Worm (Caenorhabditis elegans) whole organism, mixed stage, embryonic: ENCODE results near the gene grl-31.
A peak's percentile ranks its signal among the peaks of the same experiment; 100 is the strongest.
"Not testable (repeated sequence)": the region's sequence is repeated elsewhere in the genome, so short reads cannot be mapped to it uniquely, and the experiment has no call there.

Experiments
- M03D4.4 ChIP-seq: sonication (generic microtip); optimal IDR thresholded peaks from 2 replicates; lab custom pipeline; 2017; ENCODE audit warnings: mild to moderate bottlenecking, missing genetic modification characterization, missing compliant biosample characterization
- bed-3 ChIP-seq: fragments of 200-800 bp; sonication (Bioruptor generic); optimal IDR thresholded peaks from 3 replicates; lab custom pipeline; 2018; ENCODE audit warnings: mild to moderate bottlenecking, missing genetic modification characterization, moderate library complexity, missing compliant biosample characterization
- blmp-1 ChIP-seq: fragments of 150-350 bp; optimal IDR thresholded peaks from 2 replicates; lab custom pipeline; 2014; ENCODE audit warnings: missing biosample characterization, missing genetic modification characterization
- ceh-43 ChIP-seq: fragments of 200-800 bp; sonication (Bioruptor generic); optimal IDR thresholded peaks from 2 replicates; lab custom pipeline; 2018; ENCODE audit warnings: mild to moderate bottlenecking, missing genetic modification characterization, moderate library complexity, missing compliant biosample characterization
- ceh-83 ChIP-seq: fragments of 200-800 bp; sonication (Bioruptor generic); optimal IDR thresholded peaks from 2 replicates; lab custom pipeline; 2018; ENCODE audit warnings: mild to moderate bottlenecking, missing genetic modification characterization, missing compliant biosample characterization
- ces-1 ChIP-seq: fragments of 150-350 bp; optimal IDR thresholded peaks from 2 replicates; lab custom pipeline; 2014; ENCODE audit warnings: missing biosample characterization, missing genetic modification reagents, missing genetic modification characterization
- cnd-1 ChIP-seq: fragments of 200-800 bp; sonication (Bioruptor generic); optimal IDR thresholded peaks from 2 replicates; lab custom pipeline; 2018; ENCODE audit warnings: mild to moderate bottlenecking, missing genetic modification characterization, missing compliant biosample characterization
- drap-1 ChIP-seq: fragments of 200-800 bp; sonication (Bioruptor generic); optimal IDR thresholded peaks from 3 replicates; lab custom pipeline; 2018; ENCODE audit warnings: mild to moderate bottlenecking, missing genetic modification characterization, missing compliant biosample characterization
- elt-1 ChIP-seq: sonication (generic microtip); optimal IDR thresholded peaks from 2 replicates; lab custom pipeline; 2017; ENCODE audit warnings: missing genetic modification characterization, mild to moderate bottlenecking, missing compliant biosample characterization, antibody characterized with exemption, moderate library complexity, borderline replicate concordance; ENCODE audit not compliant: insufficient read depth
- flh-1 ChIP-seq: fragments of 200-800 bp; sonication (Bioruptor generic); optimal IDR thresholded peaks from 2 replicates; lab custom pipeline; 2018; ENCODE audit warnings: mild to moderate bottlenecking, missing genetic modification characterization, moderate library complexity, missing compliant biosample characterization
- hlh-1 ChIP-seq: fragments of 150-350 bp; optimal IDR thresholded peaks from 2 replicates; lab custom pipeline; 2014; ENCODE audit warnings: missing biosample characterization, missing genetic modification reagents, missing genetic modification characterization
- lsy-2 ChIP-seq: fragments of 150-350 bp; optimal IDR thresholded peaks from 2 replicates; lab custom pipeline; 2014; ENCODE audit warnings: missing biosample characterization, missing genetic modification characterization
- mep-1 ChIP-seq: fragments of 150-350 bp; optimal IDR thresholded peaks from 2 replicates; lab custom pipeline; 2017; ENCODE audit warnings: missing biosample characterization, missing genetic modification reagents, missing genetic modification characterization, inconsistent platforms
- mls-2 ChIP-seq: sonication (generic microtip); optimal IDR thresholded peaks from 2 replicates; lab custom pipeline; 2016; ENCODE audit warnings: mild to moderate bottlenecking, missing genetic modification characterization, moderate library complexity, missing compliant biosample characterization
- nhr-2 ChIP-seq: fragments of 150-350 bp; optimal IDR thresholded peaks from 2 replicates; lab custom pipeline; 2014; ENCODE audit warnings: missing biosample characterization, missing genetic modification characterization
- nhr-28 ChIP-seq: fragments of 150-350 bp; optimal IDR thresholded peaks from 2 replicates; lab custom pipeline; 2014; ENCODE audit warnings: missing biosample characterization, missing genetic modification characterization
- pha-4 ChIP-seq: fragments of 150-350 bp; optimal IDR thresholded peaks from 2 replicates; lab custom pipeline; 2018; ENCODE audit warnings: missing biosample characterization, missing genetic modification reagents, missing genetic modification characterization
- snpc-4 ChIP-seq: fragments of 150-350 bp; optimal IDR thresholded peaks from 2 replicates; lab custom pipeline; 2014; ENCODE audit warnings: missing biosample characterization, missing genetic modification characterization
- sptf-1 ChIP-seq: sonication (generic microtip); optimal IDR thresholded peaks from 2 replicates; lab custom pipeline; 2017; ENCODE audit warnings: mild to moderate bottlenecking, missing genetic modification characterization, moderate library complexity, missing compliant biosample characterization
- tbx-8 ChIP-seq: fragments of 200-800 bp; sonication (Bioruptor generic); optimal IDR thresholded peaks from 2 replicates; lab custom pipeline; 2018; ENCODE audit warnings: mild to moderate bottlenecking, missing genetic modification characterization, moderate library complexity, missing compliant biosample characterization
- unc-120 ChIP-seq: sonication (generic microtip); optimal IDR thresholded peaks from 2 replicates; lab custom pipeline; 2017; ENCODE audit warnings: missing genetic modification characterization, missing compliant biosample characterization; ENCODE audit not compliant: poor library complexity, severe bottlenecking
- unc-39 ChIP-seq: fragments of 150-350 bp; optimal IDR thresholded peaks from 2 replicates; lab custom pipeline; 2014; ENCODE audit warnings: missing biosample characterization, missing genetic modification characterization
- unc-62 ChIP-seq: fragments of 150-350 bp; optimal IDR thresholded peaks from 2 replicates; lab custom pipeline; 2014; ENCODE audit warnings: missing biosample characterization, missing genetic modification reagents, missing genetic modification characterization
- zip-8 ChIP-seq: fragments of 150-350 bp; optimal IDR thresholded peaks from 2 replicates; lab custom pipeline; 2014; ENCODE audit warnings: missing biosample characterization, missing genetic modification characterization

Gene grl-31

DNA sequence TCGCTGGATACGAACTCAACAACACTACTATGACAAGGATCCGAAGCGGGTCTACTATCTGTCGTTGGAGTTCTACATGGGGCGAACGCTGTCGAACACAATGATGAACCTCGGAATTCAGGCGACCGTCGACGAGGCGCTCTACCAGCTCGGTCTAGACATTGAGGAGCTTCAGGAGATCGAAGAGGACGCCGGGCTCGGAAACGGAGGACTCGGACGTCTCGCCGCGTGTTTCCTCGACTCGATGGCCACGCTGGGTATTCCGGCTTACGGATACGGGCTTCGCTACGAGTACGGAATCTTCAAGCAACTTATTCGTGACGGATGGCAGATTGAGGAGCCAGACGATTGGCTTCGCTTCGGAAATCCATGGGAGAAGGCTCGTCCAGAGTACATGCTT lies 24.1 kb upstream of the grl-31 start:
- TF ChIP-seq zip-8 (tag; lab: Kevin White, UChicago) (no peak), mls-2 (tag; lab: Kevin White, UChicago) (no peak)

DNA sequence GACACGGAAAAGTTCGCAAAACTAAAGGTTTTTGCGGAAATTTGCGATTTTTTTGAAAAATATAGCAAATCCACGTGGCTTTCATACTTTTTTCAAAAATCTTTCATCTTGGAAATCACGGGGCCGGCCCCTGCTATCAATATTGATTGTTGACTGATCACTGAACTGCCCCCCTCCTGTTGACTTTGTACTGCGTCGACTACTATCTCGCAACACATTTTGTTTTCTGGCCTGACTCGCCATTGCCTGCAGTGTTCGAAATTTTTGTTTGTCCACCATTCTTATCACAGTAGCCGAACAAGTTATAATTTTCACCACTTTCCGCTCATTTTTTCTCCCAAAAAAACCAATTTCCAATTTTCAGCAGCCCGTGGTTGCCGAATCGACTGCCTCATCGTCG lies 23.5 kb upstream of the grl-31 start:
- TF ChIP-seq elt-1 (tag; lab: Kevin White, UChicago) = no peak

DNA sequence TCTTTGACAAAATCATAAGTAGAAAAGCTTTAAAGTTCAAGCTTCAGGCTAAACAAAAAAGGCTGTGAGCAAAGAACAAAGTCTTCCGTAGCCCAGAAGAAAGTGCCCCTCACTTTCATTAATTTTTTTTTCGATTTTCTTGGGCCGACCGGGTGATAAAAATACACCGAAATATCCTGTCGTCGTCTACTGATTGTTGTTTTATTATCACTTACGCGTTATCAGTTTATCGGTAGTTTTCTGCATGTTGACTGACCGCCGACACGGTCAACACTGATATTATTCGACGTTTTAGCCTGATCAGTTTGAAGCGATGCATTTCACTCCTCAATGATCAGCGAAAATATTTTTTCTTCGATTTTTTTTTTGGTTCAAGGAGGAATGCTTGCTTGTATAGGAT lies 22.8 kb upstream of the grl-31 start:
- TF ChIP-seq blmp-1 (tag; lab: Kevin White, UChicago) = no peak
- TF ChIP-seq, all 35 proteins: peak for 0

DNA sequence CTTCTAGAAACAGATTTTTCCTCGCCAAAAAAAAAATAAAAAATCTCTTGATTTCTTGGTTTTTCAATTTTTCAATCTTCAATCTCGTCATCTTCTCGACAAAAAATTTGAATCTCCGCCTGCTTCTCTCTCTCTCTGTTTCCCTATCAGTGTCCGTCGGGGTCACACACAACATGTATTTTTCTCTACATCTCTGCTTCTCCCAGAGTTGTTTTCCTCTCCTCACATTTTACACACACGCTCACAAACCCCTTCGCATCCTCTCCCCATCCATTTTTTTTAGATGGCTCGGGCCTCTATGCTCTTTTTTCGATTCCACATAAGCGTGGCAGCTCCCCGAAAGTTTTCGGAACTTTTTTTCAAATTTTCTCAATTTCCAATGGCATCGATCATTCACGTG lies 22.2 kb upstream of the grl-31 start:
- TF ChIP-seq hlh-1 (peak; percentile 67), flh-1 (no peak), lsy-2 (tag; lab: Kevin White, UChicago) (peak; percentile 6), ces-1 (no peak), zip-8 (tag; lab: Kevin White, UChicago) (no peak)

DNA sequence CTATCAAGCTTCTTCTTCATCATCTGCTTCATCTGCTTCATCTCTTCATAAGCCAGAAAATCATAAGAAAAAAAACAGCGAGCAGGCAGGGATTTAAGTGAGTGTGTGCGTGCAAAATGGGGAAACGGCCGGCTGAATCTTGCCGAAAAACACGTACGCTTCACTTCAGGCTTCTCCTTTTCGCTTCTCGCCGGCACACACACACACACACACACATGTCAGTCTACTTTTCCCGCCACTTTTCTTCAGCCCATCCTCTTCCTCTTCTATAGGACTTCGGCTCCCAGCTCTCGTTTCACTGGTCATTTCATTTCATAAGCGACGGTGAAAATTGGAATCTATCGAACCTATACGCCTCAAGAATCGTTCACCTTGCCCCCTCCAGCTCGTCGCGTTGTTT lies 21.7 kb upstream of the grl-31 start:
- TF ChIP-seq nhr-28 (no peak), M03D4.4 (tag; lab: Kevin White, UChicago) (no peak), unc-39 (tag; lab: Kevin White, UChicago) (no peak), ceh-43 (GFP tag; lab: Kevin White, UChicago) (no peak), hlh-1 (no peak), mls-2 (tag; lab: Kevin White, UChicago) (no peak), unc-62 (GFP tag; lab: Kevin White, UChicago) (no peak), pha-4 (no peak), sptf-1 (tag; lab: Kevin White, UChicago) (no peak), snpc-4 (tag; lab: Kevin White, UChicago) (no peak), elt-1 (tag; lab: Kevin White, UChicago) (no peak)

DNA sequence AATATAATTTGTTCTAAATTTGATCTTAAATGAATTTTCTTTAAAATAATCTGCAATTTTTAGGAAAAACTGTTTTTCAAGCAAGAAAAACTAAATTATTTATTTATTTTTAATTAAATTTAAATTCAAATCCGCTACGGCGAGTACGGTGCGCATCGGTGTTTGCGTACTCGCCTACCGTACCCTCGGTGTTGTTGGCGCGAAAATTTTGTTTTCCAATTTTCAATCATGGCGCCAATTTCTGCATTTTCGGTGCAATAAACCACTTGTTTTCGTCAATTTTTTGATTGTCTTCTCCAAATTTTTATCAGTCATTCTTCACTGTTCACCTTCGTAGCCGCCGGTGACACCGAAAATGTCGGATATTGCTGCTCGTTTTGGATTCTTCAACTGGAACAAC lies 21.2 kb upstream of the grl-31 start, which contains the start of gene pygl-1:
pygl-1 (plus strand) TSS at position 211 of the 400 bp plus-strand sequence.
- TF ChIP-seq lsy-2 (tag; lab: Kevin White, UChicago) = peak; percentile 85
- TF ChIP-seq snpc-4 (tag; lab: Kevin White, UChicago) = no peak
- no peak for TF ChIP-seq nhr-2 (tag; lab: Kevin White, UChicago)
- no peak for TF ChIP-seq drap-1 (GFP tag; lab: Kevin White, UChicago)

DNA sequence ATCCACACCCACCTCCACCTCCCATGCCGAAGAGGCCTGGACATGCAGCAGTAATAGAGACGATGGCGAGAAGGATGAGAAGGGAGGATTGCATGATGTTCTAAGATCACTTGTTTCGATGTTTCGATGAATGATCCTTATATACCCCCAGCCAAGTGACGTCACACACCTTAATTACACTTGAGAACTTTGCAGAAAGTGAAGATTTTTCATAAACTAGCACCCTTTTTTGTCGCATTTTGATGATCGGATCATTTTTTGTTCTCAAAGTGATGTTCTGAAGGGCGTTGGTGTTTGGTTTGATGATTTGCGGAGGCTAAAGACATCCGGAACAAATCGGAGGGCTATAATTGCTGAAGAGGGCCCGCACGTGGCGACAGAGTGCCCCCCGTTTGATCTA lies 18.2 kb upstream of the grl-31 start, which contains the start of gene grl-27:
grl-27 (minus strand) TSS at position 101 of the 400 bp plus-strand sequence.
- TF ChIP-seq cnd-1 (no peak), tbx-8 (GFP tag; lab: Kevin White, UChicago) (no peak), nhr-28 (no peak), unc-120 (tag; lab: Kevin White, UChicago) (no peak), M03D4.4 (tag; lab: Kevin White, UChicago) (no peak), flh-1 (no peak), mep-1 (tag; lab: Kevin White, UChicago) (no peak)

DNA sequence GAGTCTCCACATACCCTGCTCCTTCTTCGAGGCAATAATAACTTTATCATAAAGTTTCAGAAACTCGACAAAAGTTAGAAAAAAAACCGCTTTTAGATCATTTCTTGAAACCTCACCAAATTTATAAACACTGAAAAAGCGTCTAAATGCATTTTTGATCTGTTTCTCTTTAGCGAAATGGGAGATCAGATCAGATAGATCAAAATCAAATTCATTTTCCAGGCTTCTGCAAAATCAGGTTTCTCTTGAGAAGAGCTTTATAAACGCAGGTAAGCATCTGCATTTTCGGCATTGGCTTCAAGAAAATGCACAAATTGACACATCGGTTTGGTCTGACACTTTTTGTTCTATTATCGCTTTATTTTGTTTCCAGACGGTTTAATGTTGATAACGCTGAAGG lies 14.8 kb upstream of the grl-31 start, which contains the start of gene F40C5.1:
F40C5.1 (plus strand) TSS at position 301 of the 400 bp plus-strand sequence.
- not testable (repeated sequence) for TF ChIP-seq flh-1; bed-3 (GFP tag; lab: Kevin White, UChicago); sptf-1 (tag; lab: Kevin White, UChicago)

DNA sequence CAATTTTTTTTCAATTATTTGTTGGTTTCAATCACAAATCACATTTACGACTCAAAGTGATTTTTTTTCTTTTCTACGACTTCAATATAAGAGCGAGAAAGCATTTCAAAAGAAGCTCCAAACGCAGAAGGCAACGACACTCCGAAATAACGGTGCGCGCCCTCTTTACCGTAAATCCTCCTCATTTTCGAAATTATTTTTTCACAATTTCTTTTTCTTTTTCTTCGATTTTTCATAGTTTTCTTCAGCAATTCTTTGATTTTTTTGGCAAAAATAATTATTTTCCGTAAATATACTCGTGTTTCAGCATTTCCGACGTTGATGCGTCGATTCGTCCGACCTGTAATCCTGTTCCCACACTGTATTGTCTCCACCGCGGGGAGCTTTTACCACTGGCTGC lies 13.1 kb upstream of the grl-31 start, which contains the start of gene F40C5.2:
F40C5.2 (plus strand) TSS at position 301 of the 400 bp plus-strand sequence.
- not testable (repeated sequence) for TF ChIP-seq unc-120 (tag; lab: Kevin White, UChicago); ceh-83; bed-3 (GFP tag; lab: Kevin White, UChicago)
